Worm (Caenorhabditis elegans) whole organism, early embryonic: Measurements from ENCODE around the gene F19B10.4.

Experiments used
- F13C5.2 ChIP-seq: sonication (generic microtip); optimal IDR thresholded peaks from 2 replicates; lab custom pipeline; 2017; ENCODE audit warnings: mild to moderate bottlenecking, missing genetic modification characterization, inconsistent platforms, missing compliant biosample characterization
- aly-1 ChIP-seq: sonication (generic microtip); optimal IDR thresholded peaks from 2 replicates; lab custom pipeline; 2016; ENCODE audit warnings: missing genetic modification characterization, missing compliant biosample characterization
- ama-1 ChIP-seq: fragments of 150-350 bp; optimal IDR thresholded peaks from 2 replicates; lab custom pipeline; 2014
- ceh-13 ChIP-seq: fragments of 200-800 bp; sonication (Bioruptor generic); optimal IDR thresholded peaks from 2 replicates; lab custom pipeline; 2018; ENCODE audit warnings: mild to moderate bottlenecking, missing genetic modification characterization, missing compliant biosample characterization
- ets-7 ChIP-seq: sonication (generic microtip); optimal IDR thresholded peaks from 2 replicates; lab custom pipeline; 2016; ENCODE audit warnings: missing genotype, missing genetic modification characterization, missing compliant biosample characterization
- flt-1 ChIP-seq: fragments of 200-800 bp; sonication (Bioruptor generic); IDR thresholded peaks from 2 replicates; pipeline ENCODE4 v1.3.6; 2022; ENCODE audit warnings: missing genetic modification characterization, missing compliant biosample characterization
- hmbx-1 ChIP-seq: sonication (generic microtip); optimal IDR thresholded peaks from 2 replicates; lab custom pipeline; 2016; ENCODE audit warnings: mild to moderate bottlenecking, missing genetic modification characterization, missing compliant biosample characterization
- hnd-1 ChIP-seq: sonication (generic microtip); optimal IDR thresholded peaks from 2 replicates; lab custom pipeline; 2016; ENCODE audit warnings: missing genetic modification characterization, missing compliant biosample characterization
- scrt-1 ChIP-seq: fragments of 200-800 bp; sonication (Bioruptor generic); IDR thresholded peaks from 2 replicates; pipeline ENCODE4 v1.3.6; 2022; ENCODE audit warnings: missing genetic modification characterization, missing compliant biosample characterization
- sea-1 ChIP-seq: fragments of 200-800 bp; sonication (Bioruptor generic); conservative IDR thresholded peaks from 2 replicates; pipeline ENCODE4 v1.3.6; 2022; ENCODE audit warnings: missing genetic modification characterization, missing compliant biosample characterization
- tbx-11 ChIP-seq: fragments of 200-800 bp; sonication (Bioruptor generic); IDR thresholded peaks from 2 replicates; pipeline ENCODE4 v1.3.6; 2022; ENCODE audit warnings: missing genetic modification characterization, missing compliant biosample characterization
- tbx-37 ChIP-seq: fragments of 200-800 bp; sonication (Bioruptor generic); conservative IDR thresholded peaks from 2 replicates; pipeline ENCODE4 v1.3.6; 2022; ENCODE audit warnings: missing genetic modification reagents, missing genetic modification characterization, missing compliant biosample characterization
- tra-4 ChIP-seq: sonication (generic microtip); optimal IDR thresholded peaks from 2 replicates; lab custom pipeline; 2017; ENCODE audit warnings: missing genetic modification characterization, missing compliant biosample characterization

ce11 chrII:3690646-3691045 is 30.8 kb downstream of the F19B10.4 start, which contains the start of gene srx-101:
- TF ChIP-seq ama-1, result no peak
- TF ChIP-seq scrt-1 (GFP tag; lab: Robert Waterston, UW), result no peak
- no peak for TF ChIP-seq tra-4
- TF ChIP-seq tbx-37 (GFP tag; lab: Robert Waterston, UW), result no peak
- no peak for TF ChIP-seq ceh-13 (GFP tag; lab: Kevin White, UChicago)
- TF ChIP-seq F13C5.2 (tag; lab: Kevin White, UChicago), result no peak
- no peak for TF ChIP-seq sea-1 (GFP tag; lab: Robert Waterston, UW)
- TF ChIP-seq aly-1, result no peak
- no peak for TF ChIP-seq ets-7 (tag; lab: Kevin White, UChicago)
- no peak for TF ChIP-seq hnd-1
- TF ChIP-seq tbx-11 (GFP tag; lab: Robert Waterston, UW), result no peak
- TF ChIP-seq hmbx-1, result no peak
- TF ChIP-seq flt-1 (GFP tag; lab: Robert Waterston, UW), result no peak
